Worm (Caenorhabditis elegans) whole organism, young adult: Measurements from ENCODE around the gene Y51A2D.13.

Experiments
- B0336.3 ChIP-seq: fragments of 200-800 bp; sonication (Bioruptor generic); IDR thresholded peaks from 2 replicates; pipeline ENCODE4 v1.3.6; 2022; ENCODE audit warnings: missing genetic modification characterization, missing compliant biosample characterization
- F33H1.4 ChIP-seq: fragments of 200-800 bp; sonication (Bioruptor generic); IDR thresholded peaks from 2 replicates; pipeline ENCODE4 v1.3.6; 2022; ENCODE audit warnings: missing genetic modification reagents, missing genetic modification characterization, missing compliant biosample characterization
- F49E8.2 ChIP-seq: sonication (generic microtip); optimal IDR thresholded peaks from 3 replicates; lab custom pipeline; 2017; ENCODE audit warnings: missing genetic modification characterization, mild to moderate bottlenecking, missing compliant biosample characterization, antibody characterized with exemption, moderate library complexity; ENCODE audit not compliant: insufficient read depth
- F52B5.7 ChIP-seq: sonication (generic microtip); optimal IDR thresholded peaks from 2 replicates; lab custom pipeline; 2016; ENCODE audit warnings: mild to moderate bottlenecking, missing genetic modification characterization, missing compliant biosample characterization
- K11D2.4 ChIP-seq: fragments of 200-800 bp; sonication (Bioruptor generic); IDR thresholded peaks from 2 replicates; pipeline ENCODE4 v1.3.6; 2022; ENCODE audit warnings: missing genetic modification reagents, missing genetic modification characterization, missing compliant biosample characterization
- T26A5.8 ChIP-seq: sonication (generic microtip); optimal IDR thresholded peaks from 2 replicates; lab custom pipeline; 2016; ENCODE audit warnings: missing genetic modification characterization, missing compliant biosample characterization
- Y53G8AR.9 ChIP-seq: fragments of 200-800 bp; sonication (Bioruptor generic); conservative IDR thresholded peaks from 2 replicates; pipeline ENCODE4 v1.3.6; 2022; ENCODE audit warnings: missing genetic modification reagents, missing genetic modification characterization, missing compliant biosample characterization
- aptf-3 ChIP-seq: fragments of 200-800 bp; sonication (Bioruptor generic); IDR thresholded peaks from 2 replicates; pipeline ENCODE4 v1.3.6; 2022; ENCODE audit warnings: missing genetic modification characterization, missing compliant biosample characterization
- atf-7 ChIP-seq: sonication (generic microtip); optimal IDR thresholded peaks from 2 replicates; lab custom pipeline; 2017; ENCODE audit warnings: mild to moderate bottlenecking, missing genetic modification characterization, missing compliant biosample characterization
- athp-1 ChIP-seq: sonication (generic microtip); optimal IDR thresholded peaks from 2 replicates; lab custom pipeline; 2017; ENCODE audit warnings: mild to moderate bottlenecking, missing genetic modification characterization, missing compliant biosample characterization
- bed-2 ChIP-seq: fragments of 200-800 bp; sonication (Bioruptor generic); IDR thresholded peaks from 2 replicates; pipeline ENCODE4 v1.3.6; 2022; ENCODE audit warnings: missing genetic modification reagents, missing genetic modification characterization, missing compliant biosample characterization
- cebp-1 ChIP-seq, 2 experiments: fragments of 200-800 bp in 1 of 2; sonication (Bioruptor generic) in 1 of 2; sonication (generic microtip) in 1 of 2; IDR thresholded peaks in 1 of 2; optimal IDR thresholded peaks in 1 of 2; 2 replicates each; pipeline versions ENCODE4 v1.3.6 to Lab custom; 2017 to 2022; ENCODE audit warnings: missing compliant biosample characterization in 2 of 2, missing genetic modification characterization in 2 of 2, mild to moderate bottlenecking in 1 of 2, missing genetic modification reagents in 1 of 2, moderate library complexity in 1 of 2
- ceh-40 ChIP-seq: fragments of 200-800 bp; sonication (Bioruptor generic); IDR thresholded peaks from 2 replicates; pipeline ENCODE4 v1.3.6; 2022; ENCODE audit warnings: missing genetic modification characterization, missing compliant biosample characterization
- chd-7 ChIP-seq: sonication (generic microtip); optimal IDR thresholded peaks from 2 replicates; lab custom pipeline; 2016; ENCODE audit warnings: mild to moderate bottlenecking, missing genetic modification characterization, moderate library complexity, missing compliant biosample characterization
- dox-1 ChIP-seq: fragments of 200-800 bp; sonication (Bioruptor generic); IDR thresholded peaks from 2 replicates; pipeline ENCODE4 v1.3.6; 2022; ENCODE audit warnings: missing genetic modification reagents, missing genetic modification characterization, missing compliant biosample characterization
- efl-1 ChIP-seq: fragments of 150-350 bp; optimal IDR thresholded peaks from 2 replicates; lab custom pipeline; 2014; ENCODE audit warnings: missing biosample characterization, missing genetic modification reagents, missing genetic modification characterization
- ekl-4 ChIP-seq: fragments of 200-800 bp; sonication (Bioruptor generic); IDR thresholded peaks from 2 replicates; pipeline ENCODE4 v1.3.6; 2022; ENCODE audit warnings: missing genetic modification reagents, missing genetic modification characterization, missing compliant biosample characterization
- ets-4 ChIP-seq: fragments of 200-800 bp; sonication (Bioruptor generic); optimal IDR thresholded peaks from 2 replicates; lab custom pipeline; 2018; ENCODE audit warnings: mild to moderate bottlenecking, missing genetic modification characterization, missing compliant biosample characterization
- fkh-3 ChIP-seq: sonication (generic microtip); optimal IDR thresholded peaks from 2 replicates; lab custom pipeline; 2016; ENCODE audit warnings: mild to moderate bottlenecking, missing genetic modification characterization, missing compliant biosample characterization
- gei-17 ChIP-seq: fragments of 200-800 bp; sonication (Bioruptor generic); optimal IDR thresholded peaks from 2 replicates; lab custom pipeline; 2018; ENCODE audit warnings: mild to moderate bottlenecking, missing genetic modification characterization, missing compliant biosample characterization
- him-1 ChIP-seq: sonication (generic microtip); optimal IDR thresholded peaks from 2 replicates; lab custom pipeline; 2016; ENCODE audit warnings: missing genotype, missing genetic modification reagents, missing genetic modification characterization, missing compliant biosample characterization
- hlh-26 ChIP-seq: fragments of 200-800 bp; sonication (Bioruptor generic); conservative IDR thresholded peaks from 2 replicates; pipeline ENCODE4 v1.3.6; 2022; ENCODE audit warnings: missing genetic modification reagents, missing genetic modification characterization, missing compliant biosample characterization
- lag-1 ChIP-seq: fragments of 200-800 bp; sonication (Bioruptor generic); IDR thresholded peaks from 2 replicates; pipeline ENCODE4 v1.3.6; 2022; ENCODE audit warnings: missing genetic modification reagents, missing genetic modification characterization, missing compliant biosample characterization
- let-526 ChIP-seq: fragments of 200-800 bp; sonication (Bioruptor generic); IDR thresholded peaks from 2 replicates; pipeline ENCODE4 v1.3.6; 2022; ENCODE audit warnings: missing genetic modification reagents, missing genetic modification characterization, missing compliant biosample characterization
- let-607 ChIP-seq, 2 experiments: fragments of 200-800 bp in 1 of 2; sonication (Bioruptor generic) in 1 of 2; sonication (generic microtip) in 1 of 2; optimal IDR thresholded peaks; 2 replicates each; lab custom pipeline; 2016 to 2018; ENCODE audit warnings: mild to moderate bottlenecking in 2 of 2, missing compliant biosample characterization in 2 of 2, missing genetic modification characterization in 2 of 2, moderate library complexity in 2 of 2, missing genotype in 1 of 2
- lin-26 ChIP-seq: fragments of 200-800 bp; sonication (Bioruptor generic); IDR thresholded peaks from 2 replicates; pipeline ENCODE4 v1.3.6; 2022; ENCODE audit warnings: missing genetic modification reagents, missing genetic modification characterization, missing compliant biosample characterization
- lir-1 ChIP-seq: fragments of 200-800 bp; sonication (Bioruptor generic); conservative IDR thresholded peaks from 2 replicates; pipeline ENCODE4 v1.3.6; 2022; ENCODE audit warnings: missing genetic modification reagents, missing genetic modification characterization, missing compliant biosample characterization
- lsl-1 ChIP-seq: fragments of 200-800 bp; sonication (Bioruptor generic); optimal IDR thresholded peaks from 2 replicates; lab custom pipeline; 2018; ENCODE audit warnings: mild to moderate bottlenecking, missing genetic modification characterization, moderate library complexity, missing compliant biosample characterization
- lsy-27 ChIP-seq: sonication (generic microtip); optimal IDR thresholded peaks from 2 replicates; lab custom pipeline; 2017; ENCODE audit warnings: missing genetic modification characterization, mild to moderate bottlenecking, missing compliant biosample characterization, antibody characterized with exemption, missing genotype, borderline replicate concordance; ENCODE audit not compliant: insufficient read depth
- madf-3 ChIP-seq: fragments of 200-800 bp; sonication (Bioruptor generic); IDR thresholded peaks from 2 replicates; pipeline ENCODE4 v1.3.6; 2022; ENCODE audit warnings: missing genetic modification reagents, missing genetic modification characterization, missing compliant biosample characterization
- mel-28 ChIP-seq: sonication (generic microtip); optimal IDR thresholded peaks from 2 replicates; lab custom pipeline; 2016; ENCODE audit warnings: borderline replicate concordance, mild to moderate bottlenecking, missing genetic modification characterization, missing compliant biosample characterization
- mxl-1 ChIP-seq: sonication (generic microtip); optimal IDR thresholded peaks from 2 replicates; lab custom pipeline; 2016; ENCODE audit warnings: missing genetic modification characterization, missing compliant biosample characterization
- nfyb-1 ChIP-seq: fragments of 200-800 bp; sonication (Bioruptor generic); IDR thresholded peaks from 2 replicates; pipeline ENCODE4 v1.3.6; 2022; ENCODE audit warnings: missing genetic modification reagents, missing genetic modification characterization, missing compliant biosample characterization
- nhr-80 ChIP-seq: sonication (generic microtip); optimal IDR thresholded peaks from 2 replicates; lab custom pipeline; 2016; ENCODE audit warnings: missing genetic modification characterization, missing compliant biosample characterization
- nhr-90 ChIP-seq: sonication (generic microtip); optimal IDR thresholded peaks from 2 replicates; lab custom pipeline; 2016; ENCODE audit warnings: missing genotype, mild to moderate bottlenecking, missing genetic modification characterization, missing compliant biosample characterization
- pbrm-1 ChIP-seq: fragments of 200-800 bp; sonication (Bioruptor generic); IDR thresholded peaks from 2 replicates; pipeline ENCODE4 v1.3.6; 2022; ENCODE audit warnings: missing genetic modification reagents, missing genetic modification characterization, missing compliant biosample characterization
- repo-1 ChIP-seq: sonication (generic microtip); optimal IDR thresholded peaks from 2 replicates; lab custom pipeline; 2017; ENCODE audit warnings: mild to moderate bottlenecking, missing genetic modification characterization, missing compliant biosample characterization
- snpc-3.4 ChIP-seq: sonication (generic microtip); optimal IDR thresholded peaks from 2 replicates; lab custom pipeline; 2017; ENCODE audit warnings: missing genetic modification characterization, mild to moderate bottlenecking, missing compliant biosample characterization, antibody characterized with exemption, moderate library complexity, missing genotype, missing genetic modification reagents
- snpc-4 ChIP-seq, 5 experiments: fragments of 150-350 bp in 1 of 5; sonication (generic microtip) in 4 of 5; optimal IDR thresholded peaks; 2 replicates each; lab custom pipeline; 2014 to 2018; ENCODE audit warnings: missing genetic modification characterization in 5 of 5, missing biosample characterization in 3 of 5, antibody characterized with exemption in 2 of 5, mild to moderate bottlenecking in 2 of 5, missing compliant biosample characterization in 2 of 5, missing genotype in 2 of 5, moderate library complexity in 2 of 5, missing genetic modification reagents in 1 of 5
- tbp1 ChIP-seq: fragments of 200-800 bp; sonication (Bioruptor generic); optimal IDR thresholded peaks from 2 replicates; lab custom pipeline; 2018; ENCODE audit warnings: mild to moderate bottlenecking, missing genetic modification characterization, missing compliant biosample characterization
- unc-62 ChIP-seq: fragments of 150-350 bp; optimal IDR thresholded peaks from 2 replicates; lab custom pipeline; 2014; ENCODE audit warnings: missing biosample characterization, missing genetic modification reagents, missing genetic modification characterization
- zfh-2 ChIP-seq: fragments of 200-800 bp; sonication (Bioruptor generic); conservative IDR thresholded peaks from 2 replicates; pipeline ENCODE4 v1.3.6; 2022; ENCODE audit warnings: missing genetic modification reagents, missing genetic modification characterization, missing compliant biosample characterization
- ztf-18 ChIP-seq: sonication (generic microtip); optimal IDR thresholded peaks from 2 replicates; lab custom pipeline; 2016; ENCODE audit warnings: missing genotype, mild to moderate bottlenecking, missing genetic modification characterization, missing compliant biosample characterization
- ztf-22 ChIP-seq: fragments of 200-800 bp; sonication (Bioruptor generic); optimal IDR thresholded peaks from 2 replicates; lab custom pipeline; 2018; ENCODE audit warnings: mild to moderate bottlenecking, missing genetic modification characterization, moderate library complexity, missing compliant biosample characterization

Y51A2D.13 gene

ce11 chrV:18577458-18578078 lies 2.0 kb downstream of the Y51A2D.13 start:
- TF ChIP-seq nhr-80 (tag; lab: Kevin White, UChicago): peak; percentile 76
- TF ChIP-seq snpc-4 (GFP tag; optimal IDR thresholded peaks at IDR 0.05; lab: Kevin White, UChicago): no peak
- TF ChIP-seq snpc-4 (tag; optimal IDR thresholded peaks at IDR 0.05; lab: Kevin White, UChicago): peak in 3 of 4 experiments; percentile 50 to 86 (median 66)
- TF ChIP-seq B0336.3 (GFP tag; lab: Robert Waterston, UW): peak; percentile 31; the same call in 1 of the 2 replicates
- TF ChIP-seq him-1: no peak
- TF ChIP-seq T26A5.8 (tag; lab: Kevin White, UChicago): no peak
- TF ChIP-seq zfh-2 (GFP tag; lab: Robert Waterston, UW): no peak
- TF ChIP-seq ztf-18: peak; percentile 19
- no peak for TF ChIP-seq lir-1 (GFP tag; lab: Robert Waterston, UW)
- TF ChIP-seq mxl-1 (tag; lab: Kevin White, UChicago): no peak
- TF ChIP-seq unc-62 (GFP tag; lab: Kevin White, UChicago): peak; percentile 84
- peak; percentile 32 to 40 for TF ChIP-seq let-607 (tag; optimal IDR thresholded peaks at IDR 0.05; lab: Kevin White, UChicago)
- TF ChIP-seq let-526 (GFP tag; lab: Robert Waterston, UW): 0 out of 2 replicates have a peak, but pooled peaks have one; percentile 35
- no peak for TF ChIP-seq nhr-90 (tag; lab: Kevin White, UChicago)
- TF ChIP-seq mel-28 (tag; lab: Kevin White, UChicago): no peak
- no peak for TF ChIP-seq fkh-3
- no peak for TF ChIP-seq aptf-3 (GFP tag; lab: Robert Waterston, UW)
- TF ChIP-seq atf-7 (tag; lab: Kevin White, UChicago): peak; percentile 55
- peak; percentile 41 for TF ChIP-seq ztf-22 (GFP tag; lab: Kevin White, UChicago)
- TF ChIP-seq lin-26: no peak
- no peak for TF ChIP-seq cebp-1 (GFP tag; IDR thresholded peaks at IDR 0.05; lab: Robert Waterston, UW)
- TF ChIP-seq cebp-1 (tag; optimal IDR thresholded peaks at IDR 0.05; lab: Kevin White, UChicago): peak; percentile 45
- no peak for TF ChIP-seq F49E8.2
- no peak for TF ChIP-seq F33H1.4
- no peak for TF ChIP-seq athp-1
- TF ChIP-seq K11D2.4 (GFP tag; lab: Robert Waterston, UW): no peak
- peak; percentile 39 for TF ChIP-seq tbp1 (GFP tag; lab: Kevin White, UChicago)

- peak; percentile 26; the same call in 1 of the 2 replicates for TF ChIP-seq pbrm-1
- TF ChIP-seq madf-3 (GFP tag; lab: Robert Waterston, UW): 0 out of 2 replicates have a peak, but pooled peaks have one; percentile 15
- TF ChIP-seq chd-7 (tag; lab: Kevin White, UChicago): peak; percentile 23
- peak; percentile 4 for TF ChIP-seq F52B5.7
- no peak for TF ChIP-seq snpc-3.4 (tag; lab: Kevin White, UChicago)
- TF ChIP-seq Y53G8AR.9 (GFP tag; lab: Robert Waterston, UW): 0 out of 2 replicates have a peak, but pooled peaks have one; percentile 56
- no peak for TF ChIP-seq lag-1
- peak; percentile 63 for TF ChIP-seq atf-7 (tag; lab: Kevin White, UChicago)
- TF ChIP-seq, all 124 proteins: peak for 6
These were observed 3.5 kb downstream of the Y51A2D.13 start for ce11 chrV:18576128-18576527.

DNA sequence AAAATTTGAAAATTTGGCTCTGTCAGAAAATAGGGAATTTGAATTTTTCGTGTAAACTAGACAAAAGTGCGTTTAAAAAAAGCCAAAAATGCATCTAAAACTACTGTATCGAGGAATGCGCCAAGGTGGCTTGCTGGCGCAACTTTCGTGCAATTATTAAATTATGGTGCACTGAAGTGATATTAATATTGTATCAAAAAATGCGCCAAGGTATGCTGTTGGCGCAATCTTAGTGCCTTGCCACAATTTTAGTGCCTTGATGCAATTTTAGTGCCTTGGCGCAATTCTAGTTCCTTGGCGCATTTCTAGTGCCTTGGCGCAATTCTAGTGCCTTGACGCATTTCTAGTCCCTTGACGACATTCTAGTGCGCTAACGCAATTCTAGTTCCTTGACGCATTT lies 4.5 kb downstream of the Y51A2D.13 start:
- peak; percentile 58 for TF ChIP-seq repo-1 (tag; lab: Kevin White, UChicago)
- no peak for TF ChIP-seq gei-17 (GFP tag; lab: Kevin White, UChicago)
- 0 out of 2 replicates have a peak, but pooled peaks have one; percentile 36 for TF ChIP-seq nfyb-1 (GFP tag; lab: Robert Waterston, UW)
- no peak for TF ChIP-seq cebp-1 (GFP tag; IDR thresholded peaks at IDR 0.05; lab: Robert Waterston, UW)
- TF ChIP-seq cebp-1 (tag; optimal IDR thresholded peaks at IDR 0.05; lab: Kevin White, UChicago): peak; percentile 34
- peak; percentile 24 for TF ChIP-seq ets-4 (GFP tag; lab: Kevin White, UChicago)
- TF ChIP-seq ekl-4 (GFP tag; lab: Robert Waterston, UW): 0 out of 2 replicates have a peak, but pooled peaks have one; percentile 36
- TF ChIP-seq dox-1 (GFP tag; lab: Robert Waterston, UW): 0 out of 2 replicates have a peak, but pooled peaks have one; percentile 20
- no peak for TF ChIP-seq efl-1
- TF ChIP-seq lsy-27 (tag; lab: Kevin White, UChicago): no peak
- peak; percentile 56; the same call in 1 of the 2 replicates for TF ChIP-seq Y53G8AR.9 (GFP tag; lab: Robert Waterston, UW)
- no peak for TF ChIP-seq hlh-26 (GFP tag; lab: Robert Waterston, UW)
- TF ChIP-seq ztf-18: peak; percentile 88
- no peak for TF ChIP-seq bed-2 (GFP tag; lab: Robert Waterston, UW)
- no peak for TF ChIP-seq lsl-1
- no peak for TF ChIP-seq ceh-40 (GFP tag; lab: Robert Waterston, UW)
